Worm (Caenorhabditis elegans): ENCODE data around the gene F42A10.9.

The F42A10.9 gene

DNA sequence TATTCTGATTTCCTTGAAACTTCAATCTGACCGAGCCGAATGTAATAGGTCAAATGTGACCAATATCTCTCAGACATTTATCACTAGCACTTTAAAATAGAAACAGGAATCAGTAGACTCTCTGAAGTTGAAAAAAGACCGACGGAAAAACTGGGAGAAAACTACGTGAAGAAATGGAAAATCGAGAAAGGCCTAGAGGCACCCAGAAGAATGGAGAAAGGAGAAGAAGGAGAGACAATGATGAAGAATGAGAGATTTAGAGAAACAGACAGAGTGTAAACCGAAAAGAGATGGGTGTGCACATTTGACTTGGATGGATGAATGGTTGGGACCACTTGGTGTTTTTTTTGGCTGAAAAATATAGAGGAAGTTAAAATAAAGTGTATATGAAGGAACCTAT is 5.7 kb downstream of the F42A10.9 start (continued):
- TF ChIP-seq nfya-1 (tag; optimal IDR thresholded peaks at IDR 0.05), result peak; percentile 35
- no peak for TF ChIP-seq ahr-1 (tag; optimal IDR thresholded peaks at IDR 0.05)
- TF ChIP-seq ceh-18 (tag; optimal IDR thresholded peaks at IDR 0.05), result peak; percentile 45

DNA sequence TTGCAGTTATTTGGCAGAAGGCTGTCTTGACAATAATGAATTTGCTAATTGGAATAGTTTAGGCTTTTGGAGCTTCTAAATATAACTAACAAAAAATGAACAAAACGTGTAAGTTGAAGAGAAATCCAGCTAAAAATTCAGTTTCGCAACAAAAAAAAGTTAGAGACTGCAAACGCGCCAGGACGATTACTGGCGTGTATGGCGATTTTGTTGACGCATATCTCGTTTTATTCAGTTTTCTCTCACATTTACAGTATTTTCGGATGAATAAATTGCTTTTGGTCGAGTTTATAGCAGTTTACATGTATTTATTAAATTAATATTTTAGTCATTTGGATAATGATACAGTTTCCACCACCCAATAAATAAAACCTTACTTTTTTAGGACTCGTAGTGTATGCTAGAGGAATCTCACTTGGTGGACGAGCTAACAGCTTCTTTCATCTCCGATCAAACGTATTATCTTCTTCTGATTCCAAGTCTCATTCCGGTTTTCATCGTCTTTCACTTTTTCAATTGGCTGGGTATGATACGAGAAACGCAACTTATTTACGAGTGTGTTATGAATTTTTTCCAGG is 8.7 kb downstream of the F42A10.9 start, which contains the start of the genes abcf-3 and F42A10.5:
Gene abcf-3, plus strand, starts transcription at position 384 of the 578 bp plus-strand sequence.
Gene F42A10.5, minus strand, starts transcription at position 458 of the 578 bp plus-strand sequence.
- peak; percentile 32 for TF ChIP-seq nfya-1 (tag; optimal IDR thresholded peaks at IDR 0.05)
- no peak for TF ChIP-seq pqm-1 (tag; optimal IDR thresholded peaks at IDR 0.05)
- peak; percentile 18 for TF ChIP-seq elt-2 (tag; optimal IDR thresholded peaks at IDR 0.05)

DNA sequence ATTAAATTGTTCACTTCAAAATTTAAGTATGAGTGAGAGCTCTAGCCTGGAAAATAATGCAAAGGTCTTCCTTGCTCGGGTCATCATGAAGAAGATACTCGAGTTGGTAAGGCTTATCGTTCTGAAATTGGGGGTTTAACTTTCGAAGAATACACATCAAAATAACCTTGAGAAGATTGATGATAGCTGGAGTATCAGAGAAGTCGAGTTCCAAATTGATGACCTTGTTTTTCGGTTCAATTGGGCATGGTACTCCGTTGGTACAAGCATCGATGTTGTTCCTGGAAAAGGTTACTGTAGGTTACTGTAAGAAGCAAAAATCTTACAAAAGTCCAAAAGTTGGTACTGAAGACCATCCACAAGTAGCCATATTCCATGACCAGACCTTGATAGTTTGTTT is 11.8 kb downstream of the F42A10.9 start:
- TF ChIP-seq ceh-22 (tag; optimal IDR thresholded peaks at IDR 0.05) (no peak), ref-2 (tag; optimal IDR thresholded peaks at IDR 0.05) (no peak), hlh-15 (tag; optimal IDR thresholded peaks at IDR 0.05) (no peak), fkh-6 (tag; optimal IDR thresholded peaks at IDR 0.05) (no peak), odd-2 (tag; optimal IDR thresholded peaks at IDR 0.05) (no peak), ceh-9 (tag; optimal IDR thresholded peaks at IDR 0.05) (no peak), T23F11.4 (GFP tag; optimal IDR thresholded peaks at IDR 0.05) (no peak), unc-86 (tag; optimal IDR thresholded peaks at IDR 0.05) (no peak), hlh-6 (tag; optimal IDR thresholded peaks at IDR 0.05) (no peak), K02D7.2 (tag; optimal IDR thresholded peaks at IDR 0.05) (no peak), ztf-16 (tag; optimal IDR thresholded peaks at IDR 0.05) (no peak), pha-4 (tag; optimal IDR thresholded peaks at IDR 0.05) (no peak), npax-4 (tag; optimal IDR thresholded peaks at IDR 0.05) (no peak), F13H6.1 (tag; optimal IDR thresholded peaks at IDR 0.05) (no peak), ceh-14 (tag; optimal IDR thresholded peaks at IDR 0.05) (no peak), mec-3 (tag; optimal IDR thresholded peaks at IDR 0.05; ENCODE audit: borderline replicate concordance) (no peak), zip-5 (tag; optimal IDR thresholded peaks at IDR 0.05) (no peak), pqm-1 (tag; optimal IDR thresholded peaks at IDR 0.05) (no peak)

DNA sequence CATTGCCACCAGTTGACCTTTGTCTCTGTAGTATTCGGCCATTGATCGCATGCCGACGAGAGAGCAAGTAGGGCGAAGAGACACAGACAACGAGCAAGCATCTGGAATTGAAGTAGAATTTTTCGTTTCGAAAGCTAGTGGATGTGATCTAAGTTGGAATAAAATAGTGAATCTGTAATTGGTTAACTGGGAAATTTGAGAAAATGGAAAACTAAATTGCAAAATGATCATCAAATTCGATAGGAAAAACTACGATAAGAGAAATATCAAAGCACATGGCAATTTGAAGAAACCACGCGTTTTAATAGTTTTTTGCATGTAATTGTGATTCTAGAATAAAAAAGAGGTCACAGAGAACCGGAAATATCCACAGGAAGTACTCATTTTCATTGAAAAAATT is 12.4 kb downstream of the F42A10.9 start, which contains the start of gene F42A10.6:
Gene F42A10.6, minus strand, starts transcription at position 101 of the 400 bp plus-strand sequence.
- TF ChIP-seq pqm-1 (tag; optimal IDR thresholded peaks at IDR 0.05) (no peak), T23F11.4 (GFP tag; optimal IDR thresholded peaks at IDR 0.05) (no peak), dve-1 (tag; optimal IDR thresholded peaks at IDR 0.05) (no peak), eyg-1 (tag; optimal IDR thresholded peaks at IDR 0.05) (no peak), fax-1 (tag; optimal IDR thresholded peaks at IDR 0.05) (no peak), hlh-15 (tag; optimal IDR thresholded peaks at IDR 0.05) (no peak), ceh-34 (tag; optimal IDR thresholded peaks at IDR 0.05) (no peak), elt-2 (tag; optimal IDR thresholded peaks at IDR 0.05) (no peak)

DNA sequence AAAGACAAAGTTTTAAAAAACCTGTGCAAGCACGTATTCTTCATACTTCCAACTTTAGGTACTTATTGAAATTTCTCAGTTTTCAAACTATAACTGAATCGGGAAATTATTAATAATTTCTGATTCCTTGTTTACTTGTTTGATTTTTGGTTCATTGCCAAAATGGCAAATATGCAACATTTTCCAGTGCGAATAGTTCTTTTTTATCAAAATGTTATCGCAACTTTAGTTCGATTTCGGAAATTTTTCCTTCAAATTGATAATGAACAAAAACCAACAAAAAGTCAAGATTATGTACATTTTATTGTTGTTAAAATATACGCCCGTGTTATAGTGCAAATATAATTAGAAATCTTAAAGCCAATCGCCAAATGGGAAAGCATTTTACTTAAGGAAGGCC is 13.3 kb downstream of the F42A10.9 start:
- TF ChIP-seq hlh-30 (tag; optimal IDR thresholded peaks at IDR 0.05; ENCODE audit: insufficient read depth), result no peak
- TF ChIP-seq ceh-14 (tag; optimal IDR thresholded peaks at IDR 0.05), result no peak
- no peak for TF ChIP-seq unc-55 (GFP tag; optimal IDR thresholded peaks at IDR 0.05)
- TF ChIP-seq zip-5 (tag; optimal IDR thresholded peaks at IDR 0.05), result no peak
- no peak for TF ChIP-seq syd-9 (tag; optimal IDR thresholded peaks at IDR 0.05)

DNA sequence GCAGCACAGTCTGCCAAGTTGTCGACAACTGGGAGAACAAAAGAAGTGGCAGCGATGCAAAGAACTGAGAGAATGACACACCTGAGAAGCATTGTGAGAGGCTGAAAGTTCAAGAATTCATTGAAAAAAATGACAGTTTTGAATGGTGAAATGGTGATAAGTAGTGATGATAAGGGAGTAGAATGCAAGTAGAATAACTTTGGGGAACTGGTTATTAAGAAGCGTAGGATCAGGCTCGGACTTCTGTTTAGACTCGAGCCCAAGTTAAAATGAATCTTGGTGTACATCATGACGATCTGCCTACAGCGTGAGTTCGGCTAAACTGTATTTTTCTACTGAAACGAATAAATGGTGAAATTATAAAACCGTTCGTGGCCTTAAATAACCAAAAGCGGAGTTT is 14.2 kb downstream of the F42A10.9 start, which contains the start of gene F42A10.7:
Gene F42A10.7, minus strand, starts transcription at position 101 of the 400 bp plus-strand sequence.
- TF ChIP-seq ttx-3 (tag; optimal IDR thresholded peaks at IDR 0.05), result no peak
- TF ChIP-seq sdc-2 (tag; optimal IDR thresholded peaks at IDR 0.05), result no peak
- no peak for TF ChIP-seq fkh-10 (GFP tag; optimal IDR thresholded peaks at IDR 0.05)
- no peak for TF ChIP-seq pat-9 (tag; optimal IDR thresholded peaks at IDR 0.05)
- no peak for TF ChIP-seq fax-1 (tag; optimal IDR thresholded peaks at IDR 0.05)
- no peak for TF ChIP-seq ztf-16 (tag; optimal IDR thresholded peaks at IDR 0.05)
- TF ChIP-seq C38D4.7 (GFP tag; optimal IDR thresholded peaks at IDR 0.05), result no peak
- no peak for TF ChIP-seq K02D7.2 (tag; optimal IDR thresholded peaks at IDR 0.05)
- TF ChIP-seq zip-5 (tag; optimal IDR thresholded peaks at IDR 0.05), result no peak
- no peak for TF ChIP-seq gmeb-2 (tag; optimal IDR thresholded peaks at IDR 0.05)
- no peak for TF ChIP-seq ama-1 (optimal IDR thresholded peaks at IDR 0.05)
- no peak for TF ChIP-seq unc-3 (GFP tag; conservative IDR thresholded peaks at IDR 0.05)
- no peak for TF ChIP-seq unc-3 (tag; optimal IDR thresholded peaks at IDR 0.05)
- no peak for TF ChIP-seq pax-1 (tag; optimal IDR thresholded peaks at IDR 0.05)
- no peak for TF ChIP-seq Y22D7AL.16 (tag; optimal IDR thresholded peaks at IDR 0.05)
- TF ChIP-seq sox-4 (tag; optimal IDR thresholded peaks at IDR 0.05), result no peak
- TF ChIP-seq lin-11 (tag; optimal IDR thresholded peaks at IDR 0.05), result no peak
- no peak for TF ChIP-seq elt-4 (tag; optimal IDR thresholded peaks at IDR 0.05)
- TF ChIP-seq unc-55 (GFP tag; optimal IDR thresholded peaks at IDR 0.05), result no peak
